Worm (Caenorhabditis elegans): ENCODE data around the gene dct-14.

dct-14 gene

DNA sequence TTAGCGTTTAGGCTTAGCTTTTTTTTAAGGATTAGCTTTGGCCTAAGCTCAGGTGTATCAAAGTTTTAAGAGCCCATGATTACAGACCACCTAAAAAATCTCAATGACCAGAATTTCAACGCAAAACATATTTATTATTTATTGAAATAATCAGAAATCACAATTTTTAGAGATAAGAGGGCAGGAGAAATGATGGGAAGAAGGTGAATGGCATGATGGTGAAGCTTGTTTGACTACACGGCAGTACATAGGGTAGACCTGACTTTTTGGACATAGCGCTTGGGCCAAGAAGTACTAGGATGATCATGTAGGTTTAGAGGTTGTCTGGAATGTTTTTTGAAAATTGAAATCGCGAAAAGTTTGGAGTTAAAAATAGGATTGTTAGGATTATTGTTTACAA, 663 bp downstream of the dct-14 start:
- TF ChIP-seq R02D3.7 (tag; optimal IDR thresholded peaks at IDR 0.05) (no peak), fkh-10 (GFP tag; optimal IDR thresholded peaks at IDR 0.05) (no peak), ceh-44 (GFP tag; IDR thresholded peaks at IDR 0.05) (no peak), madf-5 (GFP tag; IDR thresholded peaks at IDR 0.05) (no peak), nhr-102 (tag; optimal IDR thresholded peaks at IDR 0.05) (no peak), dmd-6 (GFP tag; IDR thresholded peaks at IDR 0.05) (peak; percentile 76), daf-8 (GFP tag; IDR thresholded peaks at IDR 0.05) (no peak), hlh-30 (tag; optimal IDR thresholded peaks at IDR 0.05; ENCODE audit: insufficient read depth) (no peak), egl-27 (tag; optimal IDR thresholded peaks at IDR 0.05) (no peak), nhr-42 (GFP tag; IDR thresholded peaks at IDR 0.05) (no peak), ztf-11 (tag; optimal IDR thresholded peaks at IDR 0.05) (no peak), daf-16 (GFP tag; optimal IDR thresholded peaks at IDR 0.05) (no peak), daf-16 (tag; optimal IDR thresholded peaks at IDR 0.05) (peak; percentile 65), nhr-48 (tag; optimal IDR thresholded peaks at IDR 0.05) (peak; percentile 54), tag-97 (GFP tag; IDR thresholded peaks at IDR 0.05) (no peak), pqm-1 (tag; optimal IDR thresholded peaks at IDR 0.05) (peak; percentile 37), madf-9 (GFP tag; conservative IDR thresholded peaks at IDR 0.05) (no peak), hlh-11 (tag; optimal IDR thresholded peaks at IDR 0.05) (peak; percentile 7), unc-39 (tag; optimal IDR thresholded peaks at IDR 0.05) (no peak), F37D6.2 (tag; optimal IDR thresholded peaks at IDR 0.05) (no peak)

DNA sequence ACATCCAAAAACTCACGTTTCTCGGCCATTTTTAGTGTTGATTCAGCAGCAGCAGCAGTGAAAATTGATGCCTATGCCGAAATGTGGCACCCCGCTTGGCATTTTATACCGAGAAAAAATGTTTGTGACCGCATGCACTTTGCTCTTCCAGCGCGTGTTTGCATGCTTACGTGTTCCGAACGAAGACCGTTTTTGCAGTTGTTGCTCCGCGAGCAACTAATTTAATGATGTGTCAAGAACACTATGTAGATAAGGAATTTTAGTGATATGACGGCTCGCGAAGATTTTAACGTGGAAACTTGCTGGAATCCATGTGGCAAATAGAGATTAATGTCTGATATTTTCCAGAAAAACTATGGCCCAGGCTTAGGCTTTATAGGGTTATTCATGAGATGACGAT, 1.3 kb downstream of the dct-14 start, which contains the start of gene dct-16:
dct-16 (minus strand) TSS at position 78 of the 400 bp plus-strand sequence.
- TF ChIP-seq lin-29 (GFP tag; IDR thresholded peaks at IDR 0.05) (no peak), hif-1 (tag; optimal IDR thresholded peaks at IDR 0.05) (peak in 1 of 2 experiments; percentile 38), nhr-102 (tag; optimal IDR thresholded peaks at IDR 0.05) (peak; percentile 85), fkh-10 (GFP tag; optimal IDR thresholded peaks at IDR 0.05) (no peak), mes-2 (tag; optimal IDR thresholded peaks at IDR 0.05; ENCODE audit: poor library complexity, severe bottlenecking) (peak; percentile 27), daf-8 (GFP tag; IDR thresholded peaks at IDR 0.05) (no peak), daf-12 (tag; optimal IDR thresholded peaks at IDR 0.05) (no peak), mxl-3 (GFP tag; optimal IDR thresholded peaks at IDR 0.05) (peak; percentile 5), dmd-6 (GFP tag; IDR thresholded peaks at IDR 0.05) (peak; percentile 94), nhr-25 (tag; optimal IDR thresholded peaks at IDR 0.05; ENCODE audit: borderline replicate concordance, insufficient read depth) (no peak), D1046.2 (GFP tag; IDR thresholded peaks at IDR 0.05) (no peak), tra-1 (GFP tag; IDR thresholded peaks at IDR 0.05) (peak; percentile 76), unc-39 (tag; optimal IDR thresholded peaks at IDR 0.05) (no peak), R02D3.7 (tag; optimal IDR thresholded peaks at IDR 0.05) (no peak), daf-19 (GFP tag; conservative IDR thresholded peaks at IDR 0.05) (no peak), daf-16 (GFP tag; optimal IDR thresholded peaks at IDR 0.05) (peak in 1 of 2 experiments; percentile 21), daf-16 (tag; optimal IDR thresholded peaks at IDR 0.05) (peak; percentile 91), php-3 (GFP tag; IDR thresholded peaks at IDR 0.05) (peak; percentile 90), Y75B8A.6 (GFP tag; IDR thresholded peaks at IDR 0.05) (no peak), hlh-11 (tag; optimal IDR thresholded peaks at IDR 0.05) (peak; percentile 78), saeg-2 (GFP tag; IDR thresholded peaks at IDR 0.05) (peak; percentile 58; the same call in 1 of the 2 replicates), ztf-11 (tag; optimal IDR thresholded peaks at IDR 0.05) (no peak), mdl-1 (tag; optimal IDR thresholded peaks at IDR 0.05) (peak in 1 of 2 experiments; percentile 44), dve-1 (tag; optimal IDR thresholded peaks at IDR 0.05; ENCODE audit: insufficient read depth) (peak; percentile 86), nhr-48 (tag; optimal IDR thresholded peaks at IDR 0.05) (peak; percentile 85), lin-1 (GFP tag; IDR thresholded peaks at IDR 0.05) (peak; percentile 12; the same call in 1 of the 2 replicates), lin-38 (GFP tag; IDR thresholded peaks at IDR 0.05) (no peak), unc-130 (GFP tag; optimal IDR thresholded peaks at IDR 0.05) (no peak), mdt-29 (GFP tag; IDR thresholded peaks at IDR 0.05) (peak; percentile 70), gei-8 (GFP tag; optimal IDR thresholded peaks at IDR 0.05) (peak; percentile 26), pqm-1 (tag; optimal IDR thresholded peaks at IDR 0.05) (peak; percentile 56), snpc-4 (tag; optimal IDR thresholded peaks at IDR 0.05) (no peak), ztf-7 (tag; optimal IDR thresholded peaks at IDR 0.05) (no peak), zfp-3 (GFP tag; conservative IDR thresholded peaks at IDR 0.05) (no peak), cey-2 (tag; optimal IDR thresholded peaks at IDR 0.05; ENCODE audit: borderline replicate concordance, insufficient read depth) (no peak), nhr-10 (tag; optimal IDR thresholded peaks at IDR 0.05) (no peak), nhr-41 (GFP tag; IDR thresholded peaks at IDR 0.05) (0 out of 2 replicates have a peak, but pooled peaks have one; percentile 29), ZK546.5 (tag; optimal IDR thresholded peaks at IDR 0.05) (no peak), aha-1 (tag) (peak; percentile 52), hlh-30 (tag; optimal IDR thresholded peaks at IDR 0.05; ENCODE audit: insufficient read depth) (peak; percentile 57), ceh-44 (GFP tag; IDR thresholded peaks at IDR 0.05) (no peak)

Measured in whole organism, L4 larva.